Worm (Caenorhabditis elegans) whole organism, young adult: ENCODE results near the gene kin-18.

Source experiments
- F52B5.7 ChIP-seq: sonication (generic microtip); optimal IDR thresholded peaks from 2 replicates; lab custom pipeline; 2016; ENCODE audit warnings: mild to moderate bottlenecking, missing genetic modification characterization, missing compliant biosample characterization
- ceh-100 ChIP-seq: fragments of 200-800 bp; sonication (Bioruptor generic); IDR thresholded peaks from 2 replicates; pipeline ENCODE4 v1.3.6; 2022; ENCODE audit warnings: missing genetic modification reagents, missing genetic modification characterization, missing compliant biosample characterization
- ceh-27 ChIP-seq: fragments of 200-800 bp; sonication (Bioruptor generic); optimal IDR thresholded peaks from 2 replicates; lab custom pipeline; 2018; ENCODE audit warnings: mild to moderate bottlenecking, missing genetic modification characterization, moderate library complexity, missing compliant biosample characterization
- nhr-90 ChIP-seq: sonication (generic microtip); optimal IDR thresholded peaks from 2 replicates; lab custom pipeline; 2016; ENCODE audit warnings: missing genotype, mild to moderate bottlenecking, missing genetic modification characterization, missing compliant biosample characterization
- snpc-4 ChIP-seq, 5 experiments: fragments of 150-350 bp in 1 of 5; sonication (generic microtip) in 4 of 5; optimal IDR thresholded peaks; 2 replicates each; lab custom pipeline; 2014 to 2018; ENCODE audit warnings: missing genetic modification characterization in 5 of 5, missing biosample characterization in 3 of 5, antibody characterized with exemption in 2 of 5, mild to moderate bottlenecking in 2 of 5, missing compliant biosample characterization in 2 of 5, missing genotype in 2 of 5, moderate library complexity in 2 of 5, missing genetic modification reagents in 1 of 5
- unc-130 ChIP-seq: sonication (generic microtip); optimal IDR thresholded peaks from 2 replicates; lab custom pipeline; 2016; ENCODE audit warnings: missing genetic modification reagents, missing genetic modification characterization, missing compliant biosample characterization
- unc-62 ChIP-seq: fragments of 150-350 bp; optimal IDR thresholded peaks from 2 replicates; lab custom pipeline; 2014; ENCODE audit warnings: missing biosample characterization, missing genetic modification reagents, missing genetic modification characterization
- ztf-6 ChIP-seq: fragments of 200-800 bp; sonication (Bioruptor generic); IDR thresholded peaks from 2 replicates; pipeline ENCODE4 v1.3.6; 2022; ENCODE audit warnings: missing genetic modification reagents, missing genetic modification characterization, missing compliant biosample characterization

DNA sequence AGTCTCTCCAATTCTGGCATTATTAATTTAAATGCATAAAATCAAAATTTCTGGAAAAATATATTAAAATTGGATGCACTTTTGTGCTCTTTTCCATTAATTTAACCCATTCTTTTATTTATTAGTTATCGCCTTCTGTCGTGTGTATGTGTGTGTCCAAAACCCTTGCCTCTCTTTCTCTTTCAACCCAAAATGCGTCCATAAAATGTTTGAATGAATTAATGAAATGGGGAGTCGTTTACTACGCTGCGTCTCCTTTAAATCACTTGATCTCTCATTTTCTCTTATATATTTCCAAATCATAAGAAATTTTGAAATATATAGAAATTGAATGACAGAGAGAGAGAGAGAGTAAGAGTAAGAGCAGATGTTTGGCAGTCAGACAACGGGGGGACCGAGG is 40.4 kb upstream of the kin-18 start:
- TF ChIP-seq unc-130 (no peak), ztf-6 (GFP tag; lab: Robert Waterston, UW) (no peak), unc-62 (GFP tag; lab: Kevin White, UChicago) (no peak), F52B5.7 (no peak), nhr-90 (no peak), ceh-27 (no peak), snpc-4 (GFP tag; optimal IDR thresholded peaks at IDR 0.05; lab: Kevin White, UChicago) (no peak), snpc-4 (tag; optimal IDR thresholded peaks at IDR 0.05; lab: Kevin White, UChicago) (no peak), ceh-100 (no peak)
